Fruit fly (Drosophila melanogaster) whole organism, embryonic: ENCODE data around the gene Chmp1.

ENCODE experiments used
- Adf1 ChIP-seq: fragments of 200-800 bp; sonication (Bioruptor generic); IDR thresholded peaks from 2 replicates; pipeline ENCODE4 v1.3.6; 2022; ENCODE audit warnings: missing biosample characterization, missing genetic modification characterization
- CG10366 ChIP-seq: fragments of 200-800 bp; sonication (Bioruptor generic); IDR thresholded peaks from 2 replicates; pipeline ENCODE4 v1.3.6; 2022; ENCODE audit warnings: missing biosample characterization, missing genetic modification characterization
- CG10462 ChIP-seq: fragments of 200-800 bp; sonication (Bioruptor generic); optimal IDR thresholded peaks from 2 replicates; lab custom pipeline; 2016; ENCODE audit warnings: missing biosample characterization, missing genetic modification characterization
- CG12659 ChIP-seq: fragments of 200-800 bp; sonication (Bioruptor generic); optimal IDR thresholded peaks from 3 replicates; lab custom pipeline; 2017; ENCODE audit warnings: mild to moderate bottlenecking, missing biosample characterization, missing genetic modification reagents, missing genetic modification characterization
- CG14965 ChIP-seq: fragments of 200-800 bp; sonication (Bioruptor generic); optimal IDR thresholded peaks from 2 replicates; lab custom pipeline; 2016; ENCODE audit warnings: missing biosample characterization, missing genetic modification characterization, borderline replicate concordance
- CG1603 ChIP-seq: fragments of 200-800 bp; sonication (Bioruptor generic); optimal IDR thresholded peaks from 2 replicates; lab custom pipeline; 2019; ENCODE audit warnings: missing biosample characterization, mild to moderate bottlenecking, missing genetic modification characterization, moderate library complexity
- CG2889 ChIP-seq: fragments of 200-800 bp; sonication (Bioruptor generic); IDR thresholded peaks from 3 replicates; pipeline ENCODE4 v1.3.6; 2022; ENCODE audit warnings: missing biosample characterization, missing genetic modification characterization
- CG3281 ChIP-seq: fragments of 200-800 bp; sonication (Bioruptor generic); optimal IDR thresholded peaks from 3 replicates; lab custom pipeline; 2017; ENCODE audit warnings: missing biosample characterization, mild to moderate bottlenecking, missing genetic modification characterization
- CG33557 ChIP-seq: fragments of 200-800 bp; sonication (Bioruptor generic); optimal IDR thresholded peaks from 2 replicates; lab custom pipeline; 2019; ENCODE audit warnings: missing biosample characterization, mild to moderate bottlenecking, missing genetic modification characterization, moderate library complexity
- CG34422 ChIP-seq: fragments of 200-800 bp; sonication (Bioruptor generic); IDR thresholded peaks from 3 replicates; pipeline ENCODE4 v1.3.6; 2022; ENCODE audit warnings: missing biosample characterization, missing genetic modification characterization
- CG4404 ChIP-seq: fragments of 200-800 bp; sonication (Bioruptor generic); IDR thresholded peaks from 2 replicates; pipeline ENCODE4 v1.3.6; 2022; ENCODE audit warnings: missing biosample characterization, missing genetic modification characterization
- CG4730 ChIP-seq: fragments of 200-800 bp; sonication (Bioruptor generic); IDR thresholded peaks from 2 replicates; pipeline ENCODE4 v1.3.6; 2022; ENCODE audit warnings: missing biosample characterization, missing genetic modification characterization
- CG6654 ChIP-seq: fragments of 200-800 bp; sonication (Bioruptor generic); optimal IDR thresholded peaks from 2 replicates; lab custom pipeline; 2017; ENCODE audit warnings: missing biosample characterization, mild to moderate bottlenecking, missing genetic modification characterization
- CG6813 ChIP-seq: fragments of 200-800 bp; sonication (Bioruptor generic); optimal IDR thresholded peaks from 2 replicates; lab custom pipeline; 2017; ENCODE audit warnings: missing biosample characterization, missing genetic modification characterization, mild to moderate bottlenecking, moderate library complexity, missing genetic modification reagents
- CG7928 ChIP-seq: fragments of 200-800 bp; sonication (Bioruptor generic); optimal IDR thresholded peaks from 2 replicates; lab custom pipeline; 2017; ENCODE audit warnings: missing biosample characterization, mild to moderate bottlenecking, missing genetic modification characterization
- CG7987 ChIP-seq: fragments of 200-800 bp; sonication (Bioruptor generic); optimal IDR thresholded peaks from 2 replicates; lab custom pipeline; 2018; ENCODE audit warnings: missing biosample characterization, mild to moderate bottlenecking, missing genetic modification characterization, moderate library complexity
- CG9817 ChIP-seq: fragments of 200-800 bp; sonication (Bioruptor generic); optimal IDR thresholded peaks from 2 replicates; lab custom pipeline; 2018; ENCODE audit warnings: missing biosample characterization, mild to moderate bottlenecking, missing genetic modification characterization, moderate library complexity
- CHES-1-like ChIP-seq: fragments of 200-800 bp; sonication (Bioruptor generic); optimal IDR thresholded peaks from 2 replicates; lab custom pipeline; 2016; ENCODE audit warnings: missing biosample characterization, missing genetic modification characterization
- Dbx ChIP-seq: fragments of 200-800 bp; sonication (Bioruptor generic); IDR thresholded peaks from 3 replicates; pipeline ENCODE4 v1.3.6; 2022; ENCODE audit warnings: missing biosample characterization, missing genetic modification characterization
- E2f1 ChIP-seq: fragments of 200-800 bp; sonication (Bioruptor generic); IDR thresholded peaks from 2 replicates; pipeline ENCODE4 v1.3.6; 2022; ENCODE audit warnings: missing biosample characterization, missing genetic modification characterization
- Ets97D ChIP-seq: fragments of 200-800 bp; sonication (Bioruptor generic); optimal IDR thresholded peaks from 3 replicates; lab custom pipeline; 2016; ENCODE audit warnings: missing biosample characterization, missing genetic modification characterization
- Hmx ChIP-seq: fragments of 200-800 bp; sonication (Bioruptor generic); optimal IDR thresholded peaks from 2 replicates; lab custom pipeline; 2016; ENCODE audit warnings: missing biosample characterization, missing genetic modification characterization
- MBD-R2 ChIP-seq: fragments of 200-800 bp; sonication (Bioruptor generic); IDR thresholded peaks from 2 replicates; pipeline ENCODE4 v1.3.6; 2022; ENCODE audit warnings: missing biosample characterization, missing genetic modification characterization
- MTF-1 ChIP-seq: fragments of 200-800 bp; sonication (Bioruptor generic); optimal IDR thresholded peaks from 2 replicates; lab custom pipeline; 2018; ENCODE audit warnings: missing biosample characterization, mild to moderate bottlenecking, missing genetic modification characterization, borderline replicate concordance
- NfI ChIP-seq: fragments of 200-800 bp; sonication (Bioruptor generic); optimal IDR thresholded peaks from 3 replicates; lab custom pipeline; 2018; ENCODE audit warnings: missing biosample characterization, mild to moderate bottlenecking, missing genetic modification characterization, moderate library complexity
- PHDP ChIP-seq: fragments of 200-800 bp; sonication (Bioruptor generic); optimal IDR thresholded peaks from 3 replicates; lab custom pipeline; 2018; ENCODE audit warnings: missing biosample characterization, mild to moderate bottlenecking, missing genetic modification characterization, moderate library complexity
- Ravus ChIP-seq: fragments of 200-800 bp; sonication (Bioruptor generic); IDR thresholded peaks from 2 replicates; pipeline ENCODE4 v1.3.6; 2022; ENCODE audit warnings: missing biosample characterization, missing genetic modification characterization
- Rx ChIP-seq: fragments of 200-800 bp; sonication (Bioruptor generic); IDR thresholded peaks from 2 replicates; pipeline ENCODE4 v1.3.6; 2022; ENCODE audit warnings: missing biosample characterization, missing genetic modification characterization
- Stat92E ChIP-seq, 3 experiments: fragments of >200 bp in 2 of 3; fragments of 200-800 bp in 1 of 3; sonication (Bioruptor generic) in 1 of 3; optimal IDR thresholded peaks; 2 replicates each; lab custom pipeline; 2017 to 2019; ENCODE audit warnings: missing biosample characterization in 3 of 3, missing genetic modification characterization in 3 of 3, mild to moderate bottlenecking in 1 of 3, moderate library complexity in 1 of 3
- Trl ChIP-seq, 3 experiments: fragments of >200 bp in 2 of 3; fragments of 200-800 bp in 1 of 3; sonication (Bioruptor generic) in 1 of 3; optimal IDR thresholded peaks; 2 replicates in 1 of 3; 3 replicates in 2 of 3; lab custom pipeline; 2016 to 2017; ENCODE audit warnings: missing biosample characterization in 1 of 3, missing genetic modification characterization in 1 of 3
- al ChIP-seq: fragments of 200-800 bp; sonication (Bioruptor generic); IDR thresholded peaks from 2 replicates; pipeline ENCODE4 v1.3.6; 2022; ENCODE audit warnings: missing biosample characterization, missing genetic modification characterization
- bab2 ChIP-seq: fragments of 200-800 bp; sonication (Bioruptor generic); optimal IDR thresholded peaks from 2 replicates; lab custom pipeline; 2016; ENCODE audit warnings: missing biosample characterization, missing genetic modification characterization
- ci ChIP-seq: fragments of 200-800 bp; sonication (Bioruptor generic); IDR thresholded peaks from 3 replicates; pipeline ENCODE4 v1.3.6; 2022; ENCODE audit warnings: missing biosample characterization, missing genetic modification characterization
- dmrt11E ChIP-seq: fragments of 200-800 bp; sonication (Bioruptor generic); optimal IDR thresholded peaks from 3 replicates; lab custom pipeline; 2018; ENCODE audit warnings: missing biosample characterization, mild to moderate bottlenecking, missing genetic modification characterization, moderate library complexity
- ems ChIP-seq: fragments of 200-800 bp; sonication (Bioruptor generic); optimal IDR thresholded peaks from 3 replicates; lab custom pipeline; 2016; ENCODE audit warnings: missing biosample characterization, missing genetic modification characterization
- her ChIP-seq: fragments of 200-800 bp; sonication (Bioruptor generic); optimal IDR thresholded peaks from 2 replicates; lab custom pipeline; 2016; ENCODE audit warnings: missing biosample characterization, missing genetic modification characterization
- klu ChIP-seq: fragments of 200-800 bp; sonication (Bioruptor generic); IDR thresholded peaks from 2 replicates; pipeline ENCODE4 v1.3.6; 2022; ENCODE audit warnings: missing biosample characterization, missing genetic modification characterization
- kni ChIP-seq: fragments of 200-800 bp; sonication (Bioruptor generic); optimal IDR thresholded peaks from 3 replicates; lab custom pipeline; 2017; ENCODE audit warnings: mild to moderate bottlenecking, missing biosample characterization, missing genetic modification reagents, missing genetic modification characterization
- lbe ChIP-seq: fragments of 200-800 bp; sonication (Bioruptor generic); optimal IDR thresholded peaks from 2 replicates; lab custom pipeline; 2016; ENCODE audit warnings: missing biosample characterization, mild to moderate bottlenecking, missing genetic modification characterization
- lola ChIP-seq, 3 experiments: fragments of >200 bp in 2 of 3; fragments of 200-800 bp in 1 of 3; sonication (Bioruptor generic) in 1 of 3; optimal IDR thresholded peaks; 2 replicates each; lab custom pipeline; 2017 to 2019; ENCODE audit warnings: missing biosample characterization in 3 of 3, missing genetic modification characterization in 3 of 3, mild to moderate bottlenecking in 1 of 3, moderate library complexity in 1 of 3
- pan ChIP-seq, 4 experiments: fragments of >200 bp in 3 of 4; fragments of 200-800 bp in 1 of 4; sonication (Bioruptor generic) in 1 of 4; optimal IDR thresholded peaks in 3 of 4; IDR thresholded peaks in 1 of 4; 2 replicates each; pipeline versions ENCODE4 v1.3.6 to Lab custom; 2017 to 2022; ENCODE audit warnings: missing biosample characterization in 2 of 4, missing genetic modification characterization in 2 of 4, mixed read lengths in 1 of 4
- pum ChIP-seq: fragments of 200-800 bp; sonication (Bioruptor generic); optimal IDR thresholded peaks from 2 replicates; lab custom pipeline; 2016; ENCODE audit warnings: missing biosample characterization, missing genetic modification characterization
- ro ChIP-seq: fragments of 200-800 bp; sonication (Bioruptor generic); IDR thresholded peaks from 2 replicates; pipeline ENCODE4 v1.3.6; 2022; ENCODE audit warnings: missing biosample characterization, missing genetic modification characterization
- run ChIP-seq: fragments of 200-800 bp; sonication (Bioruptor generic); optimal IDR thresholded peaks from 3 replicates; lab custom pipeline; 2018; ENCODE audit warnings: missing biosample characterization, mild to moderate bottlenecking, missing genetic modification characterization
- sens ChIP-seq: fragments of 200-800 bp; sonication (Bioruptor generic); peaks from one replicate; lab custom pipeline; 2016; ENCODE audit warnings: missing biosample characterization, missing genetic modification characterization
- tio ChIP-seq: fragments of 200-800 bp; sonication (Bioruptor generic); optimal IDR thresholded peaks from 2 replicates; lab custom pipeline; 2017; ENCODE audit warnings: missing biosample characterization, missing genetic modification characterization, inconsistent platforms
- toy ChIP-seq: fragments of 200-800 bp; sonication (Bioruptor generic); IDR thresholded peaks from 2 replicates; pipeline ENCODE4 v1.3.6; 2022; ENCODE audit warnings: missing biosample characterization, missing genetic modification characterization
- trem ChIP-seq: fragments of 200-800 bp; optimal IDR thresholded peaks from 3 replicates; lab custom pipeline; 2019; ENCODE audit warnings: missing biosample characterization, mild to moderate bottlenecking, missing genetic modification characterization, moderate library complexity
- unpg ChIP-seq: fragments of 200-800 bp; sonication (Bioruptor generic); optimal IDR thresholded peaks from 3 replicates; lab custom pipeline; 2018; ENCODE audit warnings: missing biosample characterization, mild to moderate bottlenecking, missing genetic modification characterization, moderate library complexity
- zfh1 ChIP-seq: fragments of 200-800 bp; sonication (Bioruptor generic); IDR thresholded peaks from 3 replicates; pipeline ENCODE4 v1.3.6; 2022; ENCODE audit warnings: missing biosample characterization, missing genetic modification characterization

Chmp1 gene

dm6 chr3L:18672203-18672602 lies 11.7 kb downstream of the Chmp1 start:
- TF ChIP-seq al (GFP tag; lab: Robert Waterston, UW) (0 out of 2 replicates have a peak, but pooled peaks have one; percentile 19), MBD-R2 (GFP tag; lab: Robert Waterston, UW) (peak; percentile 54; the same call in 1 of the 2 replicates), zfh1 (GFP tag; lab: Robert Waterston, UW) (peak; percentile 49; the same call in 1 of the 3 replicates), pum (GFP tag; lab: Kevin White, UChicago) (no peak), Stat92E (GFP tag; optimal IDR thresholded peaks at IDR 0.05; lab: Kevin White, UChicago) (no peak), Hmx (GFP tag; lab: Kevin White, UChicago) (no peak), Ravus (GFP tag; lab: Robert Waterston, UW) (no peak), CG7928 (GFP tag; lab: Kevin White, UChicago) (no peak), CG2889 (GFP tag; lab: Robert Waterston, UW) (no peak), CG33557 (GFP tag; lab: Kevin White, UChicago) (no peak), CG1603 (peak; percentile 63), CG7987 (GFP tag; lab: Kevin White, UChicago) (no peak), ems (no peak), trem (tag; lab: Kevin White, UChicago) (peak; percentile 55), CG9817 (no peak), unpg (GFP tag; lab: Kevin White, UChicago) (peak; percentile 16), dmrt11E (tag; lab: Kevin White, UChicago) (no peak), CG10462 (GFP tag; lab: Kevin White, UChicago) (no peak), CG10366 (no peak), CG6813 (no peak), pan (optimal IDR thresholded peaks at IDR 0.05; lab: Kevin White, UChicago) (no peak), pan (GFP tag; optimal IDR thresholded peaks at IDR 0.05 in 1 of 2, IDR thresholded peaks at IDR 0.05 in 1 of 2) (peak in 1 of 2 experiments; percentile 30), CHES-1-like (GFP tag; lab: Kevin White, UChicago) (peak; percentile 28), CG4730 (GFP tag; lab: Robert Waterston, UW) (no peak), ci (GFP tag; lab: Robert Waterston, UW) (0 out of 3 replicates have a peak, but pooled peaks have one; percentile 10), lbe (GFP tag; lab: Kevin White, UChicago) (peak; percentile 25), NfI (peak; percentile 14), tio (no peak), CG4404 (GFP tag; lab: Robert Waterston, UW) (no peak), toy (GFP tag; lab: Robert Waterston, UW) (no peak), kni (GFP tag; lab: Kevin White, UChicago) (peak; percentile 42), MTF-1 (GFP tag; lab: Kevin White, UChicago) (no peak), CG3281 (GFP tag; lab: Kevin White, UChicago) (peak; percentile 47), ro (GFP tag; lab: Robert Waterston, UW) (no peak), bab2 (no peak), CG12659 (GFP tag; lab: Kevin White, UChicago) (peak; percentile 49), CG34422 (GFP tag; lab: Robert Waterston, UW) (peak; percentile 92), Rx (GFP tag; lab: Robert Waterston, UW) (no peak), sens (peak; percentile 86), CG14965 (GFP tag; lab: Kevin White, UChicago) (no peak), lola (GFP tag; optimal IDR thresholded peaks at IDR 0.05; lab: Kevin White, UChicago) (no peak), Adf1 (peak; percentile 56), E2f1 (GFP tag; lab: Robert Waterston, UW) (no peak), Trl (optimal IDR thresholded peaks at IDR 0.05; lab: Kevin White, UChicago) (no peak), Trl (GFP tag; optimal IDR thresholded peaks at IDR 0.05; lab: Kevin White, UChicago) (peak; percentile 43), Dbx (GFP tag; lab: Robert Waterston, UW) (no peak), klu (GFP tag; lab: Robert Waterston, UW) (no peak), her (GFP tag; lab: Kevin White, UChicago) (no peak), run (no peak), Ets97D (GFP tag; lab: Kevin White, UChicago) (peak; percentile 46), CG6654 (GFP tag; lab: Kevin White, UChicago) (no peak), PHDP (peak; percentile 9)
